Fruit fly (Drosophila melanogaster): Measurements from ENCODE around the gene Pih1D1.

Pih1D1 gene

dm6 chr2L:12705376-12705775, 16.3 kb downstream of the Pih1D1 start:
- TF ChIP-seq psq (optimal IDR thresholded peaks at IDR 0.05) (no peak), h (optimal IDR thresholded peaks at IDR 0.05) (no peak), ttk (optimal IDR thresholded peaks at IDR 0.05) (no peak), Sin3A (optimal IDR thresholded peaks at IDR 0.05) (no peak), insv (optimal IDR thresholded peaks at IDR 0.05) (no peak), Myc (optimal IDR thresholded peaks at IDR 0.05) (no peak)

- TF ChIP-seq ttk (optimal IDR thresholded peaks at IDR 0.05), result no peak
- no peak for TF ChIP-seq psq (optimal IDR thresholded peaks at IDR 0.05)
- no peak for TF ChIP-seq insv (optimal IDR thresholded peaks at IDR 0.05)
- TF ChIP-seq h (optimal IDR thresholded peaks at IDR 0.05), result no peak
- no peak for TF ChIP-seq Myc (optimal IDR thresholded peaks at IDR 0.05)
- no peak for TF ChIP-seq Sin3A (optimal IDR thresholded peaks at IDR 0.05)
Measured at dm6 chr2L:12704418-12704920, 17.2 kb downstream of the Pih1D1 start, which contains the start of the genes CG5776 and spict. Gene CG5776, minus strand, starts transcription at chr2L:12704451. Gene spict, plus strand, starts transcription at chr2L:12704725.

- no peak for TF ChIP-seq psq (optimal IDR thresholded peaks at IDR 0.05)
- TF ChIP-seq Myc (optimal IDR thresholded peaks at IDR 0.05), result no peak
- no peak for TF ChIP-seq insv (optimal IDR thresholded peaks at IDR 0.05)
Measured at dm6 chr2L:12701498-12701897, 20.1 kb downstream of the Pih1D1 start.

- no peak for TF ChIP-seq h (optimal IDR thresholded peaks at IDR 0.05)
- no peak for TF ChIP-seq ttk (optimal IDR thresholded peaks at IDR 0.05)
- no peak for TF ChIP-seq psq (optimal IDR thresholded peaks at IDR 0.05)
- TF ChIP-seq insv (optimal IDR thresholded peaks at IDR 0.05), result no peak
Measured at dm6 chr2L:12700381-12700963, 21.2 kb downstream of the Pih1D1 start, which contains the start of gene CG17036. Gene CG17036, minus strand, starts transcription at chr2L:12700746.

dm6 chr2L:12697223-12697622, 24.4 kb downstream of the Pih1D1 start, which contains the start of gene CG5781:
Gene CG5781, minus strand, starts transcription at chr2L:12697323.
- no peak for TF ChIP-seq ttk (optimal IDR thresholded peaks at IDR 0.05)
- no peak for TF ChIP-seq Sin3A (optimal IDR thresholded peaks at IDR 0.05)
- TF ChIP-seq psq (optimal IDR thresholded peaks at IDR 0.05), result no peak
- no peak for TF ChIP-seq Myc (optimal IDR thresholded peaks at IDR 0.05)
- no peak for TF ChIP-seq h (optimal IDR thresholded peaks at IDR 0.05)
- no peak for TF ChIP-seq insv (optimal IDR thresholded peaks at IDR 0.05)

dm6 chr2L:12694823-12695420, 26.7 kb downstream of the Pih1D1 start, which contains the start of the genes IFT43 and PICK1:
Gene IFT43, minus strand, starts transcription at chr2L:12694988.
Gene PICK1, plus strand, starts transcription at chr2L:12695033.
- TF ChIP-seq h (optimal IDR thresholded peaks at IDR 0.05) (no peak), ttk (optimal IDR thresholded peaks at IDR 0.05) (no peak), Myc (optimal IDR thresholded peaks at IDR 0.05) (no peak), Sin3A (optimal IDR thresholded peaks at IDR 0.05) (no peak), insv (optimal IDR thresholded peaks at IDR 0.05) (no peak), psq (optimal IDR thresholded peaks at IDR 0.05) (no peak)

dm6 chr2L:12692343-12693079, 29.1 kb downstream of the Pih1D1 start, which contains the start of the genes CCT4 and CG6153:
Gene CCT4, minus strand, starts transcription at chr2L:12692934.
Gene CG6153, plus strand, starts transcription at chr2L:12692993.
- TF ChIP-seq Sin3A (optimal IDR thresholded peaks at IDR 0.05) (no peak), h (optimal IDR thresholded peaks at IDR 0.05) (no peak), insv (optimal IDR thresholded peaks at IDR 0.05) (no peak), ttk (optimal IDR thresholded peaks at IDR 0.05) (no peak), psq (optimal IDR thresholded peaks at IDR 0.05) (no peak)

dm6 chr2L:12689281-12689765, 32.3 kb downstream of the Pih1D1 start:
- no peak for TF ChIP-seq Sin3A (optimal IDR thresholded peaks at IDR 0.05)
- no peak for TF ChIP-seq h (optimal IDR thresholded peaks at IDR 0.05)
- TF ChIP-seq Myc (optimal IDR thresholded peaks at IDR 0.05), result no peak
- TF ChIP-seq insv (optimal IDR thresholded peaks at IDR 0.05), result no peak
- TF ChIP-seq ttk (optimal IDR thresholded peaks at IDR 0.05), result no peak
- no peak for TF ChIP-seq psq (optimal IDR thresholded peaks at IDR 0.05)

- TF ChIP-seq Sin3A (optimal IDR thresholded peaks at IDR 0.05) (no peak), Myc (optimal IDR thresholded peaks at IDR 0.05) (no peak), insv (optimal IDR thresholded peaks at IDR 0.05) (no peak), h (optimal IDR thresholded peaks at IDR 0.05) (no peak), ttk (optimal IDR thresholded peaks at IDR 0.05) (no peak), psq (optimal IDR thresholded peaks at IDR 0.05) (no peak)
Measured at dm6 chr2L:12686811-12687210, 34.8 kb downstream of the Pih1D1 start.

- TF ChIP-seq Myc (optimal IDR thresholded peaks at IDR 0.05) (no peak), h (optimal IDR thresholded peaks at IDR 0.05) (no peak), psq (optimal IDR thresholded peaks at IDR 0.05) (no peak), ttk (optimal IDR thresholded peaks at IDR 0.05) (no peak), insv (optimal IDR thresholded peaks at IDR 0.05) (no peak), Sin3A (optimal IDR thresholded peaks at IDR 0.05) (no peak)
Measured at dm6 chr2L:12681603-12682368, 39.9 kb downstream of the Pih1D1 start.

- no peak for TF ChIP-seq insv (optimal IDR thresholded peaks at IDR 0.05)
- TF ChIP-seq Sin3A (optimal IDR thresholded peaks at IDR 0.05), result no peak
- TF ChIP-seq Myc (optimal IDR thresholded peaks at IDR 0.05), result no peak
- no peak for TF ChIP-seq ttk (optimal IDR thresholded peaks at IDR 0.05)
- TF ChIP-seq psq (optimal IDR thresholded peaks at IDR 0.05), result no peak
- TF ChIP-seq h (optimal IDR thresholded peaks at IDR 0.05), result no peak
Measured at dm6 chr2L:12679310-12679709, 42.3 kb downstream of the Pih1D1 start.

Data from Kc167 (cell line).